Worm (Caenorhabditis elegans) whole organism, L2 larva: ENCODE measurements around the gene col-95.

Experiments
- ZK546.5 ChIP-seq: sonication (generic microtip); optimal IDR thresholded peaks from 2 replicates; lab custom pipeline; 2017; ENCODE audit warnings: missing biosample characterization, missing genetic modification characterization
- aly-2 ChIP-seq: fragments of 150-350 bp; optimal IDR thresholded peaks from 2 replicates; lab custom pipeline; 2014; ENCODE audit warnings: missing biosample characterization, missing genetic modification characterization
- elt-3 ChIP-seq: sonication (generic microtip); optimal IDR thresholded peaks from 2 replicates; lab custom pipeline; 2017; ENCODE audit warnings: missing biosample characterization, missing genetic modification characterization
- lin-11 ChIP-seq: fragments of 150-350 bp; sonication (generic microtip); optimal IDR thresholded peaks from 2 replicates; lab custom pipeline; 2014; ENCODE audit warnings: missing biosample characterization, missing genetic modification characterization, inconsistent platforms, mixed read lengths
- nhr-11 ChIP-seq: fragments of 150-350 bp; optimal IDR thresholded peaks from 2 replicates; lab custom pipeline; 2014; ENCODE audit warnings: missing biosample characterization, missing genetic modification characterization
- skn-1 ChIP-seq: sonication (generic microtip); optimal IDR thresholded peaks from 2 replicates; lab custom pipeline; 2017; ENCODE audit warnings: missing biosample characterization, missing genetic modification characterization
- unc-62 ChIP-seq: fragments of 150-350 bp; optimal IDR thresholded peaks from 2 replicates; lab custom pipeline; 2014; ENCODE audit warnings: missing biosample characterization, missing genetic modification reagents, missing genetic modification characterization
- zag-1 ChIP-seq: fragments of 150-350 bp; optimal IDR thresholded peaks from 2 replicates; lab custom pipeline; 2014; ENCODE audit warnings: missing biosample characterization, missing genetic modification characterization
- ztf-4 ChIP-seq: fragments of 150-350 bp; optimal IDR thresholded peaks from 2 replicates; lab custom pipeline; 2014; ENCODE audit warnings: missing biosample characterization, missing genetic modification characterization

ce11 chrIII:11656389-11656788, 47.4 kb upstream of the col-95 start:
- TF ChIP-seq lin-11 (tag; lab: Kevin White, UChicago) (no peak), aly-2 (tag; lab: Kevin White, UChicago) (no peak), ztf-4 (no peak), elt-3 (tag; lab: Kevin White, UChicago) (no peak), skn-1 (tag; lab: Kevin White, UChicago) (no peak), unc-62 (GFP tag; lab: Kevin White, UChicago) (no peak), zag-1 (tag; lab: Kevin White, UChicago) (no peak), ZK546.5 (tag; lab: Kevin White, UChicago) (no peak), nhr-11 (tag; lab: Kevin White, UChicago) (no peak)
